Worm (Caenorhabditis elegans) whole organism, L1 larva: Measurements from ENCODE around the gene hxk-3.

Source experiments
- C16A3.4 ChIP-seq: fragments of 150-350 bp; optimal IDR thresholded peaks from 2 replicates; lab custom pipeline; 2014; ENCODE audit warnings: missing biosample characterization, missing genetic modification characterization
- C34B4.2 ChIP-seq: sonication (generic microtip); optimal IDR thresholded peaks from 2 replicates; lab custom pipeline; 2017; ENCODE audit warnings: mild to moderate bottlenecking, missing genetic modification characterization, missing compliant biosample characterization
- F16B12.6 ChIP-seq: fragments of 150-350 bp; optimal IDR thresholded peaks from 2 replicates; lab custom pipeline; 2014; ENCODE audit warnings: missing biosample characterization, missing genetic modification characterization
- Y116A8C.19 ChIP-seq: sonication (generic microtip); optimal IDR thresholded peaks from 2 replicates; lab custom pipeline; 2016; ENCODE audit warnings: missing compliant biosample characterization, missing genetic modification characterization, borderline replicate concordance
- aha-1 ChIP-seq: fragments of 150-350 bp; optimal IDR thresholded peaks from 2 replicates; lab custom pipeline; 2014; ENCODE audit warnings: missing biosample characterization, missing genetic modification characterization
- alr-1 ChIP-seq: fragments of 200-800 bp; sonication (Bioruptor generic); optimal IDR thresholded peaks from 2 replicates; lab custom pipeline; 2018; ENCODE audit warnings: borderline replicate concordance, mild to moderate bottlenecking, missing genetic modification characterization, missing compliant biosample characterization
- aly-2 ChIP-seq: fragments of 150-350 bp; optimal IDR thresholded peaks from 2 replicates; lab custom pipeline; 2014; ENCODE audit warnings: missing biosample characterization, missing genetic modification characterization
- ama-1 ChIP-seq: fragments of 150-350 bp; optimal IDR thresholded peaks from 2 replicates; lab custom pipeline; 2014
- blmp-1 ChIP-seq: fragments of 150-350 bp; optimal IDR thresholded peaks from 2 replicates; lab custom pipeline; 2014; ENCODE audit warnings: missing biosample characterization, missing genetic modification characterization
- ceh-63 ChIP-seq: fragments of 200-800 bp; sonication (Bioruptor generic); optimal IDR thresholded peaks from 2 replicates; lab custom pipeline; 2018; ENCODE audit warnings: mild to moderate bottlenecking, missing genetic modification characterization, missing compliant biosample characterization
- ceh-8 ChIP-seq: fragments of 200-800 bp; sonication (Bioruptor generic); optimal IDR thresholded peaks from 2 replicates; lab custom pipeline; 2018; ENCODE audit warnings: mild to moderate bottlenecking, missing genetic modification characterization, moderate library complexity, missing compliant biosample characterization
- ceh-82 ChIP-seq, 3 experiments: fragments of 150-350 bp in 1 of 3; sonication (generic microtip) in 2 of 3; optimal IDR thresholded peaks; 2 replicates each; lab custom pipeline; 2014 to 2017; ENCODE audit warnings: missing biosample characterization in 3 of 3, missing genetic modification characterization in 3 of 3
- ceh-88 ChIP-seq: fragments of 200-800 bp; sonication (Bioruptor generic); IDR thresholded peaks from 2 replicates; pipeline ENCODE4 v1.3.6; 2022; ENCODE audit warnings: missing genetic modification characterization, missing compliant biosample characterization
- ces-1 ChIP-seq: fragments of 150-350 bp; optimal IDR thresholded peaks from 2 replicates; lab custom pipeline; 2014; ENCODE audit warnings: missing biosample characterization, missing genetic modification reagents, missing genetic modification characterization
- efl-1 ChIP-seq, 4 experiments: fragments of 150-350 bp; optimal IDR thresholded peaks in 3 of 4; peaks in 1 of 4; 1 replicate in 1 of 4; 2 replicates in 3 of 4; lab custom pipeline; 2014; ENCODE audit warnings: missing biosample characterization in 2 of 4, missing genetic modification characterization in 2 of 4, missing genetic modification reagents in 2 of 4
- efl-3 ChIP-seq: fragments of 200-800 bp; sonication (Bioruptor generic); optimal IDR thresholded peaks from 2 replicates; lab custom pipeline; 2018; ENCODE audit warnings: mild to moderate bottlenecking, missing genetic modification characterization, missing compliant biosample characterization
- egl-13 ChIP-seq: sonication (generic microtip); optimal IDR thresholded peaks from 2 replicates; lab custom pipeline; 2016; ENCODE audit warnings: missing genotype, missing genetic modification reagents, missing genetic modification characterization, missing compliant biosample characterization
- elt-2 ChIP-seq: sonication (generic microtip); optimal IDR thresholded peaks from 2 replicates; lab custom pipeline; 2016; ENCODE audit warnings: missing genetic modification characterization, mild to moderate bottlenecking, inconsistent platforms, missing compliant biosample characterization, missing genetic modification reagents
- fkh-10 ChIP-seq: sonication (generic microtip); optimal IDR thresholded peaks from 2 replicates; lab custom pipeline; 2017; ENCODE audit warnings: missing biosample characterization, missing genetic modification reagents, missing genetic modification characterization
- fkh-4 ChIP-seq: sonication (generic microtip); optimal IDR thresholded peaks from 2 replicates; lab custom pipeline; 2016; ENCODE audit warnings: missing compliant biosample characterization, missing genetic modification characterization, borderline replicate concordance
- fkh-8 ChIP-seq: sonication (generic microtip); optimal IDR thresholded peaks from 2 replicates; lab custom pipeline; 2016; ENCODE audit warnings: mild to moderate bottlenecking, missing genetic modification characterization, missing compliant biosample characterization
- hlh-17 ChIP-seq: fragments of 200-800 bp; sonication (Bioruptor generic); optimal IDR thresholded peaks from 2 replicates; lab custom pipeline; 2018; ENCODE audit warnings: missing genetic modification characterization, mild to moderate bottlenecking, missing compliant biosample characterization, moderate library complexity, borderline replicate concordance
- irx-1 ChIP-seq: sonication (generic microtip); optimal IDR thresholded peaks from 2 replicates; lab custom pipeline; 2016; ENCODE audit warnings: missing genetic modification characterization, missing compliant biosample characterization
- isw-1 ChIP-seq: fragments of 200-800 bp; sonication (Bioruptor generic); IDR thresholded peaks from 2 replicates; pipeline ENCODE4 v1.3.6; 2022; ENCODE audit warnings: missing genetic modification characterization, missing compliant biosample characterization
- lin-14 ChIP-seq: fragments of 200-800 bp; sonication (Bioruptor generic); optimal IDR thresholded peaks from 2 replicates; lab custom pipeline; 2018; ENCODE audit warnings: mild to moderate bottlenecking, missing genetic modification characterization, moderate library complexity, missing compliant biosample characterization
- lin-15B ChIP-seq: fragments of 150-350 bp; sonication (generic microtip); optimal IDR thresholded peaks from 3 replicates; lab custom pipeline; 2014; ENCODE audit warnings: missing biosample characterization, missing genetic modification characterization
- lin-35 ChIP-seq, 2 experiments: fragments of 150-350 bp; optimal IDR thresholded peaks; 2 replicates each; lab custom pipeline; 2014; ENCODE audit warnings: missing biosample characterization in 2 of 2, missing genetic modification characterization in 2 of 2, missing genetic modification reagents in 2 of 2
- lsy-2 ChIP-seq, 2 experiments: fragments of 150-350 bp; optimal IDR thresholded peaks; 2 replicates each; lab custom pipeline; 2014; ENCODE audit warnings: missing biosample characterization in 2 of 2, missing genetic modification characterization in 2 of 2
- mab-9 ChIP-seq: fragments of 200-800 bp; sonication (Bioruptor generic); IDR thresholded peaks from 2 replicates; pipeline ENCODE4 v1.3.6; 2022; ENCODE audit warnings: missing genetic modification reagents, missing genetic modification characterization, missing compliant biosample characterization
- mdl-1 ChIP-seq, 2 experiments: fragments of 150-350 bp; optimal IDR thresholded peaks; 2 replicates each; lab custom pipeline; 2014 to 2017; ENCODE audit warnings: missing biosample characterization in 2 of 2, missing genetic modification characterization in 2 of 2, inconsistent platforms in 1 of 2
- mef-2 ChIP-seq: fragments of 150-350 bp; optimal IDR thresholded peaks from 2 replicates; lab custom pipeline; 2014; ENCODE audit warnings: missing biosample characterization, missing genetic modification characterization
- nhr-19 ChIP-seq: fragments of 200-800 bp; sonication (Bioruptor generic); conservative IDR thresholded peaks from 2 replicates; pipeline ENCODE4 v1.3.6; 2022; ENCODE audit warnings: missing genetic modification characterization, missing compliant biosample characterization
- nhr-20 ChIP-seq: sonication (generic microtip); optimal IDR thresholded peaks from 2 replicates; lab custom pipeline; 2016; ENCODE audit warnings: mild to moderate bottlenecking, missing genetic modification characterization, missing compliant biosample characterization
- nhr-85 ChIP-seq: sonication (generic microtip); peaks from one replicate; lab custom pipeline; 2016; ENCODE audit warnings: missing genetic modification characterization, inconsistent platforms, missing compliant biosample characterization
- nhr-90 ChIP-seq: sonication (generic microtip); optimal IDR thresholded peaks from 2 replicates; lab custom pipeline; 2016; ENCODE audit warnings: mild to moderate bottlenecking, missing genetic modification characterization, missing compliant biosample characterization; ENCODE audit not compliant: poor library complexity
- pax-3 ChIP-seq: fragments of 200-800 bp; sonication (Bioruptor generic); optimal IDR thresholded peaks from 2 replicates; lab custom pipeline; 2018; ENCODE audit warnings: mild to moderate bottlenecking, missing genetic modification characterization, moderate library complexity, missing compliant biosample characterization
- pqm-1 ChIP-seq: sonication (generic microtip); optimal IDR thresholded peaks from 3 replicates; lab custom pipeline; 2017; ENCODE audit warnings: missing biosample characterization, missing genetic modification characterization
- rnt-1 ChIP-seq: sonication (generic microtip); optimal IDR thresholded peaks from 2 replicates; lab custom pipeline; 2016; ENCODE audit warnings: mild to moderate bottlenecking, missing genetic modification characterization, moderate library complexity, missing compliant biosample characterization
- skn-1 ChIP-seq: fragments of 150-350 bp; optimal IDR thresholded peaks from 2 replicates; lab custom pipeline; 2014; ENCODE audit warnings: missing biosample characterization, missing genetic modification characterization
- snpc-4 ChIP-seq: fragments of 150-350 bp; optimal IDR thresholded peaks from 2 replicates; lab custom pipeline; 2014; ENCODE audit warnings: missing biosample characterization, missing genetic modification characterization
- snu-23 ChIP-seq: sonication (generic microtip); optimal IDR thresholded peaks from 2 replicates; lab custom pipeline; 2016; ENCODE audit warnings: missing genetic modification characterization, missing compliant biosample characterization
- sox-4 ChIP-seq: sonication (generic microtip); optimal IDR thresholded peaks from 2 replicates; lab custom pipeline; 2016; ENCODE audit warnings: missing genetic modification characterization, missing compliant biosample characterization
- sup-37 ChIP-seq: fragments of 200-800 bp; sonication (Bioruptor generic); optimal IDR thresholded peaks from 2 replicates; lab custom pipeline; 2018; ENCODE audit warnings: mild to moderate bottlenecking, missing genetic modification characterization, missing compliant biosample characterization
- swsn-7 ChIP-seq: sonication (generic microtip); optimal IDR thresholded peaks from 2 replicates; lab custom pipeline; 2016; ENCODE audit warnings: missing genetic modification characterization, missing compliant biosample characterization
- tlp-1 ChIP-seq: fragments of 150-350 bp; optimal IDR thresholded peaks from 2 replicates; lab custom pipeline; 2014; ENCODE audit warnings: missing biosample characterization, missing genetic modification characterization
- unc-130 ChIP-seq: fragments of 150-350 bp; optimal IDR thresholded peaks from 2 replicates; lab custom pipeline; 2017; ENCODE audit warnings: missing biosample characterization, missing genetic modification characterization, inconsistent platforms
- unc-62 ChIP-seq: fragments of 150-350 bp; optimal IDR thresholded peaks from 2 replicates; lab custom pipeline; 2014; ENCODE audit warnings: missing biosample characterization, missing genetic modification reagents, missing genetic modification characterization
- zag-1 ChIP-seq: fragments of 150-350 bp; optimal IDR thresholded peaks from 2 replicates; lab custom pipeline; 2014; ENCODE audit warnings: missing biosample characterization, missing genetic modification characterization

The hxk-3 gene

DNA sequence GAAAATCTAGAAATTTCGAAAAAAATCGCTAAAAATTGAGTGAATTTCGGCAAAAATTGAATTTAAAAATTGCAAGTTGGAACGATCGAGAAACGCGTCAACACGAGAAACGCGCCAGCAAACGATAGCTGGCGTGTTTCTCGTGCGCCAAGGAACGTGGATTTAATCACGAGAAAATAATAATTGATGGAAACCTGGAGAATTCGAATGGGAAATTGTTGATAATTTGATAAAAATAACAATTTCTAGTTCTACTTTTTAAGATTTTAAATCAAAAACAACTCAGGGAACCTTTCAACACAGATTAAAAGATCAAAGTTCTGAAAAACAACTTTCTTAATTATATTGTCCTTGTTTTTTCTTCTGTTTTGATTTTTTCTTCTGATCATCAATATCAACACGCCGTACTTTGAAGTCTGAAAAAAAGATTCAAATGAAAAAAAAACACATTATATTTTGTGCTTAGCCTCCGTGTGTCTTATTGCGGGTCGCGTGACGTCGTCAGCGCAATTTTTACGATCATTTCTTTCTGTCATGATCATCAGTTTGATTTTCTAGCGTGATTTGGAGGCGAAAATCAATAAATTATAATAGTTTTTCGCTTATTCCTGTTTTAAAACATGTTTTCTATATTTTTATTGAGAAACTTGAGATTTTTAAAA lies 1.3 kb upstream of the hxk-3 start, which contains the start of gene npp-20 (continued):
- TF ChIP-seq efl-3 (GFP tag; lab: Kevin White, UChicago) (no peak), isw-1 (GFP tag; lab: Robert Waterston, UW) (no peak), lin-14 (no peak), C16A3.4 (tag; lab: Kevin White, UChicago) (peak; percentile 52), sox-4 (tag; lab: Kevin White, UChicago) (no peak), F16B12.6 (peak; percentile 48), efl-1 (optimal IDR thresholded peaks at IDR 0.05; lab: Kevin White, UChicago) (peak; percentile 70 to 77), efl-1 (GFP tag; optimal IDR thresholded peaks at IDR 0.05 in 1 of 2; lab: Kevin White, UChicago) (peak; percentile 78 to 97), zag-1 (tag; lab: Kevin White, UChicago) (no peak), ama-1 (no peak), mdl-1 (tag; optimal IDR thresholded peaks at IDR 0.05; lab: Kevin White, UChicago) (peak in 1 of 2 experiments; percentile 72), swsn-7 (tag; lab: Kevin White, UChicago) (peak; percentile 69), ceh-82 (tag; optimal IDR thresholded peaks at IDR 0.05; lab: Kevin White, UChicago) (peak; percentile 48 to 73 (median 72)), alr-1 (no peak), ceh-63 (GFP tag; lab: Kevin White, UChicago) (no peak), Y116A8C.19 (no peak), C34B4.2 (tag; lab: Kevin White, UChicago) (no peak), nhr-20 (tag; lab: Kevin White, UChicago) (peak; percentile 56), tlp-1 (no peak), skn-1 (tag; lab: Kevin White, UChicago) (peak; percentile 15), lin-15B (tag; lab: Kevin White, UChicago) (no peak), rnt-1 (tag; lab: Kevin White, UChicago) (no peak), ceh-88 (GFP tag; lab: Robert Waterston, UW) (no peak), ceh-8 (GFP tag; lab: Kevin White, UChicago) (no peak), hlh-17 (GFP tag; lab: Kevin White, UChicago) (no peak), sup-37 (GFP tag; lab: Kevin White, UChicago) (no peak), irx-1 (tag; lab: Kevin White, UChicago) (peak; percentile 78), pax-3 (no peak), pqm-1 (no peak), aha-1 (tag; lab: Kevin White, UChicago) (no peak), ces-1 (GFP tag; lab: Kevin White, UChicago) (no peak), fkh-8 (no peak), lin-35 (GFP tag; optimal IDR thresholded peaks at IDR 0.05; lab: Kevin White, UChicago) (peak; percentile 72 to 76), mef-2 (tag; lab: Kevin White, UChicago) (no peak), nhr-90 (tag; lab: Kevin White, UChicago) (peak; percentile 75), fkh-4 (tag; lab: Kevin White, UChicago) (no peak), elt-2 (tag; lab: Kevin White, UChicago) (no peak), snu-23 (peak; percentile 72), snpc-4 (tag; lab: Kevin White, UChicago) (peak; percentile 38), unc-62 (GFP tag; lab: Kevin White, UChicago) (no peak), nhr-19 (peak; percentile 54), nhr-85 (tag; lab: Kevin White, UChicago) (peak; percentile 84)

DNA sequence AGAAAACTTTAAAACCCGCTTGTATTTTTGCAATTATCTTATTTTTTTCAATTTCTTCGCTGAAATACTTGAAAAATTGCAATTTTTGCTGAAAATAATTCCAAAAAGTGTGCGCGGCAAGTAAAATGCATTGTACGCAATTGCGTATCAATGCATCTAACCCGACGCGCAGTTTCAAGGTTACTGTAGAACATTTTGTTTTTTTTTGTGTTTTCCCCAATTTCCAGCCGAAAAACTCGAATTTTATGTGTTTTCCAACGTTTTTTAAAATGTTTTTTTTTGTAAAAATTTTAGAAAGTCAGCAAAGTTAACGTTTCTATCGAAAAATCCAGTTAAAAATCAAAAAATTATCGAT lies 770 bp upstream of the hxk-3 start:
- no peak for TF ChIP-seq fkh-10 (GFP tag; lab: Kevin White, UChicago)
- no peak for TF ChIP-seq egl-13 (tag; lab: Kevin White, UChicago)
- peak in 1 of 2 experiments; percentile 3 for TF ChIP-seq efl-1 (optimal IDR thresholded peaks at IDR 0.05; lab: Kevin White, UChicago)
- no peak for TF ChIP-seq efl-1 (GFP tag; optimal IDR thresholded peaks at IDR 0.05 in 1 of 2; lab: Kevin White, UChicago)
- no peak for TF ChIP-seq aly-2 (tag; lab: Kevin White, UChicago)
- no peak for TF ChIP-seq unc-130 (tag; lab: Kevin White, UChicago)
- TF ChIP-seq mab-9 (GFP tag; lab: Robert Waterston, UW), result no peak
- peak in 1 of 2 experiments; percentile 25 for TF ChIP-seq lsy-2 (tag; optimal IDR thresholded peaks at IDR 0.05; lab: Kevin White, UChicago)
- TF ChIP-seq blmp-1 (tag; lab: Kevin White, UChicago), result no peak
- TF ChIP-seq zag-1 (tag; lab: Kevin White, UChicago), result no peak
